Fruit fly (Drosophila melanogaster) whole organism, pupa: ENCODE measurements around the gene CG10365.

ENCODE experiments used
- CG10348 ChIP-seq: fragments of 200-800 bp; sonication (Bioruptor generic); IDR thresholded peaks from 2 replicates; pipeline ENCODE4 v1.3.6; 2022; ENCODE audit warnings: missing biosample characterization, missing genetic modification characterization
- CG14655 ChIP-seq: fragments of 200-800 bp; sonication (Bioruptor generic); optimal IDR thresholded peaks from 3 replicates; lab custom pipeline; 2017; ENCODE audit warnings: mild to moderate bottlenecking, missing biosample characterization, missing genetic modification reagents, missing genetic modification characterization
- CG15710 ChIP-seq: fragments of 200-800 bp; sonication (Bioruptor generic); optimal IDR thresholded peaks from 2 replicates; lab custom pipeline; 2018; ENCODE audit warnings: missing biosample characterization, mild to moderate bottlenecking, missing genetic modification characterization, moderate library complexity
- CG17806 ChIP-seq: fragments of 200-800 bp; sonication (Bioruptor generic); optimal IDR thresholded peaks from 2 replicates; lab custom pipeline; 2018; ENCODE audit warnings: missing biosample characterization, mild to moderate bottlenecking, missing genetic modification characterization, moderate library complexity
- CG34367 ChIP-seq: fragments of 200-800 bp; sonication (Bioruptor generic); optimal IDR thresholded peaks from 2 replicates; lab custom pipeline; 2018; ENCODE audit warnings: missing biosample characterization, mild to moderate bottlenecking, missing genetic modification characterization
- CG4496 ChIP-seq: fragments of 200-800 bp; sonication (Bioruptor generic); IDR thresholded peaks from 3 replicates; pipeline ENCODE4 v1.3.6; 2022; ENCODE audit warnings: missing biosample characterization, missing genetic modification characterization
- CG8159 ChIP-seq: fragments of 200-800 bp; sonication (Bioruptor generic); optimal IDR thresholded peaks from 3 replicates; lab custom pipeline; 2018; ENCODE audit warnings: missing biosample characterization, mild to moderate bottlenecking, missing genetic modification characterization, moderate library complexity
- CG8301 ChIP-seq: fragments of 200-800 bp; sonication (Bioruptor generic); optimal IDR thresholded peaks from 2 replicates; lab custom pipeline; 2018; ENCODE audit warnings: missing biosample characterization, mild to moderate bottlenecking, missing genetic modification characterization
- EcR ChIP-seq: fragments of 200-800 bp; sonication (Bioruptor generic); optimal IDR thresholded peaks from 3 replicates; lab custom pipeline; 2019; ENCODE audit warnings: missing biosample characterization, missing genetic modification characterization, mild to moderate bottlenecking, moderate library complexity, missing genetic modification reagents
- Pif1A ChIP-seq: fragments of 200-800 bp; sonication (Bioruptor generic); optimal IDR thresholded peaks from 3 replicates; lab custom pipeline; 2016; ENCODE audit warnings: missing biosample characterization, missing genetic modification characterization
- Pif1B ChIP-seq: fragments of 200-800 bp; sonication (Bioruptor generic); optimal IDR thresholded peaks from 3 replicates; lab custom pipeline; 2016; ENCODE audit warnings: missing biosample characterization, missing genetic modification characterization
- Snoo ChIP-seq: fragments of 200-800 bp; sonication (Bioruptor generic); optimal IDR thresholded peaks from 3 replicates; lab custom pipeline; 2017; ENCODE audit warnings: missing biosample characterization, mild to moderate bottlenecking, missing genetic modification characterization, inconsistent platforms

- TF ChIP-seq CG34367 (tag; lab: Kevin White, UChicago) (no peak), CG8301 (tag; lab: Kevin White, UChicago) (no peak), CG17806 (tag; lab: Kevin White, UChicago) (no peak), Pif1B (GFP tag; lab: Kevin White, UChicago) (no peak), EcR (GFP tag; lab: Kevin White, UChicago) (no peak), CG10348 (GFP tag; lab: Robert Waterston, UW) (no peak), CG8159 (tag; lab: Kevin White, UChicago) (no peak), Snoo (tag; lab: Kevin White, UChicago) (no peak), CG14655 (GFP tag; lab: Kevin White, UChicago) (no peak), CG15710 (tag; lab: Kevin White, UChicago) (no peak), Pif1A (no peak), CG4496 (GFP tag; lab: Robert Waterston, UW) (no peak)
Measured at dm6 chr3R:23685955-23686354, 37.2 kb upstream of the CG10365 start, which contains the start of gene SPE.
